ENCODE assay signal across 1 fruit fly cellular context in genomic region chr3R:20549855-20550603, dm6.
A peak's percentile ranks its signal among the peaks of the same experiment; 100 is the strongest.
TF ChIP-seq lines count a peak whose summit lies in the region.

No protein-coding gene starts in this region.

TF ChIP-seq in whole organism, embryonic, 481 proteins besides CTCF, POLR2A, EP300 and RAD21 (continued from another document and continues in another):
- TF ChIP-seq CG10274 (GFP tag; optimal IDR thresholded peaks at IDR 0.05; lab: Kevin White, UChicago), result peak; percentile 76
- peak; percentile 79 for TF ChIP-seq rib (GFP tag; IDR thresholded peaks at IDR 0.05; lab: Robert Waterston, UW)
- TF ChIP-seq CG8388 (GFP tag; optimal IDR thresholded peaks at IDR 0.05; lab: Kevin White, UChicago), result peak; percentile 86
- TF ChIP-seq grau (tag; optimal IDR thresholded peaks at IDR 0.05; lab: Kevin White, UChicago), result peak; percentile 87
- TF ChIP-seq CG13775 (GFP tag; optimal IDR thresholded peaks at IDR 0.05; lab: Kevin White, UChicago), result peak; percentile 81
- peak; percentile 65 for TF ChIP-seq CG8281 (tag; optimal IDR thresholded peaks at IDR 0.05; lab: Kevin White, UChicago)
- peak; percentile 65 for TF ChIP-seq Nf-YC (tag; optimal IDR thresholded peaks at IDR 0.05; lab: Kevin White, UChicago)
- TF ChIP-seq Side (GFP tag; optimal IDR thresholded peaks at IDR 0.05; lab: Kevin White, UChicago), result no peak
- TF ChIP-seq Blimp-1 (GFP tag; optimal IDR thresholded peaks at IDR 0.05; lab: Kevin White, UChicago), result peak; percentile 93
- TF ChIP-seq Lpt (GFP tag; optimal IDR thresholded peaks at IDR 0.05; lab: Kevin White, UChicago), result no peak
- peak; percentile 88 for TF ChIP-seq unpg (GFP tag; optimal IDR thresholded peaks at IDR 0.05; lab: Kevin White, UChicago)
- TF ChIP-seq so (GFP tag; IDR thresholded peaks at IDR 0.05; lab: Robert Waterston, UW), result peak; percentile 75
- TF ChIP-seq otp (GFP tag; IDR thresholded peaks at IDR 0.05; lab: Robert Waterston, UW), result peak; percentile 77
- peak; percentile 92 for TF ChIP-seq CG18599 (GFP tag; optimal IDR thresholded peaks at IDR 0.05; lab: Kevin White, UChicago)
- peak; percentile 69 for TF ChIP-seq sqz (GFP tag; optimal IDR thresholded peaks at IDR 0.05; lab: Kevin White, UChicago)
- TF ChIP-seq CG10431 (GFP tag; optimal IDR thresholded peaks at IDR 0.05; lab: Kevin White, UChicago), result peak; percentile 55
- TF ChIP-seq CG17829 (tag; optimal IDR thresholded peaks at IDR 0.05; lab: Kevin White, UChicago), result peak; percentile 92
- TF ChIP-seq CG2199 (GFP tag; IDR thresholded peaks at IDR 0.05; lab: Robert Waterston, UW), result no peak; the same call in 2 of the 3 replicates
- peak; percentile 83 for TF ChIP-seq CG10267 (tag; optimal IDR thresholded peaks at IDR 0.05; lab: Kevin White, UChicago)
- TF ChIP-seq Ets97D (GFP tag; optimal IDR thresholded peaks at IDR 0.05; lab: Kevin White, UChicago), result peak; percentile 8
- peak; percentile 62; the same call in 1 of the 2 replicates for TF ChIP-seq dan (GFP tag; IDR thresholded peaks at IDR 0.05; lab: Robert Waterston, UW)
- peak; percentile 78 for TF ChIP-seq CG12155 (GFP tag; optimal IDR thresholded peaks at IDR 0.05; lab: Kevin White, UChicago)
- peak in 1 of 3 experiments; percentile 100 for TF ChIP-seq Stat92E (GFP tag; optimal IDR thresholded peaks at IDR 0.05; lab: Kevin White, UChicago)
- TF ChIP-seq jing (GFP tag; optimal IDR thresholded peaks at IDR 0.05; lab: Kevin White, UChicago), result peak; percentile 74
- peak; percentile 86 for TF ChIP-seq CG18619 (GFP tag; optimal IDR thresholded peaks at IDR 0.05; lab: Kevin White, UChicago)
- TF ChIP-seq pros (GFP tag; optimal IDR thresholded peaks at IDR 0.05; lab: Kevin White, UChicago), result no peak
- peak; percentile 93 for TF ChIP-seq CG2712 (tag; optimal IDR thresholded peaks at IDR 0.05; lab: Kevin White, UChicago)
- TF ChIP-seq CHES-1-like (GFP tag; optimal IDR thresholded peaks at IDR 0.05; lab: Kevin White, UChicago), result no peak
- TF ChIP-seq CG14710 (tag; optimal IDR thresholded peaks at IDR 0.05; lab: Kevin White, UChicago), result peak; percentile 83
- no peak for TF ChIP-seq CG33213 (GFP tag; optimal IDR thresholded peaks at IDR 0.05; lab: Kevin White, UChicago)
- TF ChIP-seq CG30020 (tag; optimal IDR thresholded peaks at IDR 0.05; lab: Kevin White, UChicago), result peak; percentile 44
- TF ChIP-seq HLH3B (GFP tag; IDR thresholded peaks at IDR 0.05; lab: Robert Waterston, UW), result peak; percentile 86
- peak in 1 of 2 experiments; percentile 21 for TF ChIP-seq crp (GFP tag; optimal IDR thresholded peaks at IDR 0.05; lab: Kevin White, UChicago)
- peak; percentile 87 for TF ChIP-seq Xrp1 (GFP tag; IDR thresholded peaks at IDR 0.05; lab: Robert Waterston, UW)
- TF ChIP-seq lab (GFP tag; optimal IDR thresholded peaks at IDR 0.05; lab: Kevin White, UChicago), result peak; percentile 92
- TF ChIP-seq CG7928 (GFP tag; optimal IDR thresholded peaks at IDR 0.05; lab: Kevin White, UChicago), result peak; percentile 27
- TF ChIP-seq CG34224 (GFP tag; IDR thresholded peaks at IDR 0.05; lab: Robert Waterston, UW; ENCODE audit: partially characterized antibody), result no peak
- TF ChIP-seq Mes4 (GFP tag; optimal IDR thresholded peaks at IDR 0.05; lab: Kevin White, UChicago), result peak; percentile 16
- TF ChIP-seq knrl (GFP tag; IDR thresholded peaks at IDR 0.05; lab: Robert Waterston, UW; ENCODE audit: partially characterized antibody), result 0 out of 3 replicates have a peak, but pooled peaks have one; percentile 22
- peak; percentile 71 for TF ChIP-seq klu (GFP tag; IDR thresholded peaks at IDR 0.05; lab: Robert Waterston, UW)
- TF ChIP-seq Sox100B (GFP tag; optimal IDR thresholded peaks at IDR 0.05; lab: Kevin White, UChicago), result peak; percentile 82
- TF ChIP-seq Ptx1 (GFP tag; IDR thresholded peaks at IDR 0.05; lab: Robert Waterston, UW), result peak; percentile 91
- TF ChIP-seq Meics (GFP tag; optimal IDR thresholded peaks at IDR 0.05; lab: Kevin White, UChicago), result peak; percentile 88
- TF ChIP-seq CG1233 (GFP tag; optimal IDR thresholded peaks at IDR 0.05; lab: Kevin White, UChicago), result peak; percentile 80
- no peak for TF ChIP-seq inv (GFP tag; IDR thresholded peaks at IDR 0.05; lab: Robert Waterston, UW; ENCODE audit: partially characterized antibody)
- peak; percentile 89 for TF ChIP-seq Rfx (GFP tag; IDR thresholded peaks at IDR 0.05; lab: Robert Waterston, UW)
- TF ChIP-seq Antp (GFP tag; optimal IDR thresholded peaks at IDR 0.05; lab: Kevin White, UChicago), result peak; percentile 34
- peak; percentile 32; the same call in 1 of the 2 replicates for TF ChIP-seq amos (GFP tag; IDR thresholded peaks at IDR 0.05; lab: Robert Waterston, UW; ENCODE audit: partially characterized antibody)
- peak; percentile 23 for TF ChIP-seq Bdp1 (GFP tag; optimal IDR thresholded peaks at IDR 0.05; lab: Kevin White, UChicago)
- TF ChIP-seq CG7271 (tag; optimal IDR thresholded peaks at IDR 0.05; lab: Kevin White, UChicago), result no peak
- peak; percentile 65 for TF ChIP-seq Lhr (GFP tag; optimal IDR thresholded peaks at IDR 0.05; lab: Kevin White, UChicago)
- peak; percentile 86 for TF ChIP-seq CG31441 (GFP tag; IDR thresholded peaks at IDR 0.05; lab: Robert Waterston, UW)
- peak; percentile 65 for TF ChIP-seq CG10462 (GFP tag; optimal IDR thresholded peaks at IDR 0.05; lab: Kevin White, UChicago)
- peak; percentile 96 for TF ChIP-seq Hey (tag; optimal IDR thresholded peaks at IDR 0.05; lab: Kevin White, UChicago)
- TF ChIP-seq salm (tag; optimal IDR thresholded peaks at IDR 0.05; lab: Kevin White, UChicago), result peak; percentile 74
- TF ChIP-seq CG11695 (GFP tag; IDR thresholded peaks at IDR 0.05; lab: Robert Waterston, UW), result peak; percentile 80; the same call in 2 of the 3 replicates
- peak; percentile 68 for TF ChIP-seq ewg (GFP tag; optimal IDR thresholded peaks at IDR 0.05; lab: Kevin White, UChicago)
- 0 out of 2 replicates have a peak, but pooled peaks have one; percentile 39 for TF ChIP-seq Poxn (GFP tag; IDR thresholded peaks at IDR 0.05; lab: Robert Waterston, UW)
- TF ChIP-seq luna (GFP tag; optimal IDR thresholded peaks at IDR 0.05; lab: Kevin White, UChicago), result no peak
- TF ChIP-seq shn (GFP tag; optimal IDR thresholded peaks at IDR 0.05; lab: Kevin White, UChicago), result peak; percentile 21
- peak; percentile 62 for TF ChIP-seq CG15011 (GFP tag; optimal IDR thresholded peaks at IDR 0.05; lab: Kevin White, UChicago)
- TF ChIP-seq pan (optimal IDR thresholded peaks at IDR 0.05; lab: Kevin White, UChicago), result no peak
- peak in 1 of 2 experiments; percentile 77 for TF ChIP-seq pan (GFP tag; optimal IDR thresholded peaks at IDR 0.05 in 1 of 2, IDR thresholded peaks at IDR 0.05 in 1 of 2)
- peak; percentile 25 for TF ChIP-seq trh (GFP tag; optimal IDR thresholded peaks at IDR 0.05; lab: Kevin White, UChicago)
- TF ChIP-seq MTF-1 (GFP tag; optimal IDR thresholded peaks at IDR 0.05; lab: Kevin White, UChicago; ENCODE audit: borderline replicate concordance), result peak; percentile 43
- no peak for TF ChIP-seq hbn (GFP tag; IDR thresholded peaks at IDR 0.05; lab: Robert Waterston, UW; ENCODE audit: partially characterized antibody)
- no peak; the same call in 1 of the 2 replicates for TF ChIP-seq Lim3 (GFP tag; IDR thresholded peaks at IDR 0.05; lab: Robert Waterston, UW)
- peak; percentile 74; the same call in 2 of the 3 replicates for TF ChIP-seq H15 (GFP tag; IDR thresholded peaks at IDR 0.05; lab: Robert Waterston, UW)
- peak; percentile 55 for TF ChIP-seq chn (GFP tag; optimal IDR thresholded peaks at IDR 0.05; lab: Kevin White, UChicago)
- peak; percentile 80 for TF ChIP-seq CG14441 (GFP tag; IDR thresholded peaks at IDR 0.05; lab: Robert Waterston, UW)
- TF ChIP-seq Taf1 (GFP tag; IDR thresholded peaks at IDR 0.05; lab: Robert Waterston, UW), result peak; percentile 48; the same call in 1 of the 2 replicates
- peak; percentile 45 for TF ChIP-seq CG4617 (GFP tag; optimal IDR thresholded peaks at IDR 0.05; lab: Kevin White, UChicago; ENCODE audit: borderline replicate concordance)
- peak; percentile 82 for TF ChIP-seq onecut (GFP tag; IDR thresholded peaks at IDR 0.05; lab: Robert Waterston, UW)
- TF ChIP-seq Optix (GFP tag; IDR thresholded peaks at IDR 0.05; lab: Robert Waterston, UW), result peak; percentile 78
- TF ChIP-seq Dp (GFP tag; optimal IDR thresholded peaks at IDR 0.05; lab: Kevin White, UChicago), result no peak
- TF ChIP-seq Fer1 (GFP tag; optimal IDR thresholded peaks at IDR 0.05; lab: Kevin White, UChicago), result peak; percentile 92
- 0 out of 2 replicates have a peak, but pooled peaks have one; percentile 27 for TF ChIP-seq CG42726 (GFP tag; IDR thresholded peaks at IDR 0.05; lab: Robert Waterston, UW; ENCODE audit: partially characterized antibody)
- no peak for TF ChIP-seq Sin3A (optimal IDR thresholded peaks at IDR 0.05; lab: Kevin White, UChicago)
- peak; percentile 39 for TF ChIP-seq CG31388 (GFP tag; optimal IDR thresholded peaks at IDR 0.05; lab: Kevin White, UChicago)
- no peak for TF ChIP-seq wdn (GFP tag; IDR thresholded peaks at IDR 0.05; lab: Robert Waterston, UW)
- peak; percentile 63 for TF ChIP-seq lbe (GFP tag; optimal IDR thresholded peaks at IDR 0.05; lab: Kevin White, UChicago)
- TF ChIP-seq hb (GFP tag; IDR thresholded peaks at IDR 0.05; lab: Robert Waterston, UW; ENCODE audit: partially characterized antibody), result no peak
- TF ChIP-seq chif (GFP tag; optimal IDR thresholded peaks at IDR 0.05; lab: Kevin White, UChicago), result peak in 1 of 2 experiments; percentile 52
- no peak for TF ChIP-seq ash1 (GFP tag; optimal IDR thresholded peaks at IDR 0.05; lab: Kevin White, UChicago)
- TF ChIP-seq CG14965 (GFP tag; optimal IDR thresholded peaks at IDR 0.05; lab: Kevin White, UChicago; ENCODE audit: borderline replicate concordance), result no peak
- TF ChIP-seq Sox102F (GFP tag; optimal IDR thresholded peaks at IDR 0.05; lab: Kevin White, UChicago), result peak; percentile 84
- peak; percentile 84 for TF ChIP-seq D19A (tag; optimal IDR thresholded peaks at IDR 0.05; lab: Kevin White, UChicago)
- no peak for TF ChIP-seq fd64A (GFP tag; optimal IDR thresholded peaks at IDR 0.05; lab: Kevin White, UChicago)
- TF ChIP-seq CG7372 (GFP tag; IDR thresholded peaks at IDR 0.05; lab: Robert Waterston, UW), result peak; percentile 77
- peak; percentile 70 for TF ChIP-seq Chrac-16 (GFP tag; optimal IDR thresholded peaks at IDR 0.05; lab: Kevin White, UChicago)
- no peak for TF ChIP-seq NC2α (GFP tag; optimal IDR thresholded peaks at IDR 0.05; lab: Kevin White, UChicago)
- 0 out of 2 replicates have a peak, but pooled peaks have one; percentile 18 for TF ChIP-seq Dref (GFP tag; IDR thresholded peaks at IDR 0.05; lab: Robert Waterston, UW)
- TF ChIP-seq fd96Cb (tag; optimal IDR thresholded peaks at IDR 0.05; lab: Kevin White, UChicago), result peak; percentile 88
- TF ChIP-seq Dbx (GFP tag; IDR thresholded peaks at IDR 0.05; lab: Robert Waterston, UW), result peak; percentile 90
- TF ChIP-seq jigr1 (GFP tag; IDR thresholded peaks at IDR 0.05; lab: Robert Waterston, UW), result peak; percentile 50; the same call in 1 of the 3 replicates
- peak; percentile 4 for TF ChIP-seq eyg (GFP tag; optimal IDR thresholded peaks at IDR 0.05; lab: Kevin White, UChicago)
- peak; percentile 84 for TF ChIP-seq CG10147 (GFP tag; optimal IDR thresholded peaks at IDR 0.05; lab: Kevin White, UChicago)
- TF ChIP-seq Gsc (GFP tag; IDR thresholded peaks at IDR 0.05; lab: Robert Waterston, UW), result no peak
- TF ChIP-seq ATbp (GFP tag; optimal IDR thresholded peaks at IDR 0.05; lab: Kevin White, UChicago), result peak; percentile 81
- peak; percentile 72 for TF ChIP-seq org-1 (GFP tag; optimal IDR thresholded peaks at IDR 0.05; lab: Kevin White, UChicago)
- peak; percentile 17 for TF ChIP-seq pho (GFP tag; optimal IDR thresholded peaks at IDR 0.05; lab: Kevin White, UChicago)
- peak; percentile 97 for TF ChIP-seq zf30C (GFP tag; optimal IDR thresholded peaks at IDR 0.05; lab: Kevin White, UChicago)
- no peak for TF ChIP-seq Dfd (GFP tag; optimal IDR thresholded peaks at IDR 0.05; lab: Kevin White, UChicago)
- peak; percentile 83 for TF ChIP-seq Hr3 (GFP tag; optimal IDR thresholded peaks at IDR 0.05; lab: Kevin White, UChicago)
- TF ChIP-seq dati (GFP tag; IDR thresholded peaks at IDR 0.05; lab: Robert Waterston, UW), result peak; percentile 62; the same call in 1 of the 2 replicates
- TF ChIP-seq bcd (GFP tag; optimal IDR thresholded peaks at IDR 0.05; lab: Kevin White, UChicago), result peak; percentile 88
- peak; percentile 89 for TF ChIP-seq zfh1 (GFP tag; IDR thresholded peaks at IDR 0.05; lab: Robert Waterston, UW)
- TF ChIP-seq tgo (GFP tag; IDR thresholded peaks at IDR 0.05; lab: Robert Waterston, UW), result peak; percentile 89
- peak; percentile 40 for TF ChIP-seq CG2116 (GFP tag; optimal IDR thresholded peaks at IDR 0.05; lab: Kevin White, UChicago)
- peak; percentile 75 for TF ChIP-seq al (GFP tag; IDR thresholded peaks at IDR 0.05; lab: Robert Waterston, UW)
- TF ChIP-seq Dip2 (GFP tag; IDR thresholded peaks at IDR 0.05; lab: Robert Waterston, UW), result peak; percentile 54; the same call in 1 of the 2 replicates
- TF ChIP-seq GATAe (GFP tag; conservative IDR thresholded peaks at IDR 0.05; lab: Robert Waterston, UW), result peak; percentile 75
- TF ChIP-seq CG30403 (GFP tag; optimal IDR thresholded peaks at IDR 0.05; lab: Kevin White, UChicago), result peak; percentile 81
- no peak for TF ChIP-seq CG15479 (GFP tag; optimal IDR thresholded peaks at IDR 0.05; lab: Kevin White, UChicago)
- TF ChIP-seq Hsf (GFP tag; optimal IDR thresholded peaks at IDR 0.05; lab: Kevin White, UChicago), result peak; percentile 67
- TF ChIP-seq peb (GFP tag; IDR thresholded peaks at IDR 0.05; lab: Robert Waterston, UW), result peak; percentile 73
- TF ChIP-seq CG7987 (GFP tag; optimal IDR thresholded peaks at IDR 0.05; lab: Kevin White, UChicago), result peak; percentile 47
- TF ChIP-seq CG9609 (GFP tag; optimal IDR thresholded peaks at IDR 0.05; lab: Kevin White, UChicago), result peak; percentile 36
- TF ChIP-seq HLH54F (GFP tag; optimal IDR thresholded peaks at IDR 0.05; lab: Kevin White, UChicago), result peak; percentile 43
- TF ChIP-seq CG17912 (GFP tag; optimal IDR thresholded peaks at IDR 0.05; lab: Kevin White, UChicago), result no peak
- TF ChIP-seq bigmax (GFP tag; optimal IDR thresholded peaks at IDR 0.05; lab: Kevin White, UChicago), result no peak
- TF ChIP-seq CG11247 (GFP tag; IDR thresholded peaks at IDR 0.05; lab: Robert Waterston, UW), result peak; percentile 76
- peak; percentile 89 for TF ChIP-seq CG12391 (tag; optimal IDR thresholded peaks at IDR 0.05; lab: Kevin White, UChicago)
- TF ChIP-seq CG16779 (GFP tag; IDR thresholded peaks at IDR 0.05; lab: Robert Waterston, UW), result peak; percentile 43; the same call in 1 of the 2 replicates
- TF ChIP-seq Scr (GFP tag; IDR thresholded peaks at IDR 0.05; lab: Robert Waterston, UW; ENCODE audit: partially characterized antibody), result no peak
- TF ChIP-seq dmrt11E (tag; optimal IDR thresholded peaks at IDR 0.05; lab: Kevin White, UChicago), result peak; percentile 85
- peak; percentile 78 for TF ChIP-seq CG6813 (GFP tag; optimal IDR thresholded peaks at IDR 0.05; lab: Kevin White, UChicago)
